Fruit fly (Drosophila melanogaster): ENCODE results near the gene CG14968.

Gene CG14968

dm6 chr3L:3305430-3305829 lies 2.5 kb upstream of the CG14968 start (continued):
- peak; percentile 61 for TF ChIP-seq gem (tag; optimal IDR thresholded peaks at IDR 0.05)
- TF ChIP-seq sc (optimal IDR thresholded peaks at IDR 0.05): no peak
- TF ChIP-seq sc (GFP tag; optimal IDR thresholded peaks at IDR 0.05): peak; percentile 61
- no peak for TF ChIP-seq CG8281 (tag; optimal IDR thresholded peaks at IDR 0.05)
- no peak for TF ChIP-seq D (optimal IDR thresholded peaks at IDR 0.05)
- peak; percentile 15 for TF ChIP-seq D (GFP tag; optimal IDR thresholded peaks at IDR 0.05)
- TF ChIP-seq Ets65A (GFP tag): no peak
- TF ChIP-seq CG12155 (GFP tag; optimal IDR thresholded peaks at IDR 0.05): no peak
- TF ChIP-seq zf30C (GFP tag; optimal IDR thresholded peaks at IDR 0.05): no peak
- TF ChIP-seq CG3281 (GFP tag; optimal IDR thresholded peaks at IDR 0.05): peak; percentile 55
- TF ChIP-seq CG13894 (tag; optimal IDR thresholded peaks at IDR 0.05): no peak
- TF ChIP-seq CG7839 (tag; optimal IDR thresholded peaks at IDR 0.05): peak; percentile 14
- TF ChIP-seq CG6813 (GFP tag; optimal IDR thresholded peaks at IDR 0.05): peak; percentile 67
- no peak for TF ChIP-seq CG32772 (GFP tag; IDR thresholded peaks at IDR 0.05)
- TF ChIP-seq CG1602 (GFP tag; optimal IDR thresholded peaks at IDR 0.05): no peak
- peak; percentile 28 for TF ChIP-seq CG18619 (GFP tag; optimal IDR thresholded peaks at IDR 0.05)
- peak; percentile 37 for TF ChIP-seq unpg (GFP tag; optimal IDR thresholded peaks at IDR 0.05)
- TF ChIP-seq CG14050 (GFP tag; IDR thresholded peaks at IDR 0.05): no peak
- no peak for TF ChIP-seq Adf1 (GFP tag; IDR thresholded peaks at IDR 0.05)
- TF ChIP-seq row (GFP tag; IDR thresholded peaks at IDR 0.05): no peak
- no peak for TF ChIP-seq eyg (GFP tag; optimal IDR thresholded peaks at IDR 0.05)
- peak; percentile 43; the same call in 2 of the 3 replicates for TF ChIP-seq so (GFP tag; IDR thresholded peaks at IDR 0.05)
- no peak for TF ChIP-seq lov (optimal IDR thresholded peaks at IDR 0.05)
- 0 out of 3 replicates have a peak, but pooled peaks have one; percentile 12 for TF ChIP-seq lov (GFP tag; IDR thresholded peaks at IDR 0.05)
- no peak for TF ChIP-seq Ssrp (tag; optimal IDR thresholded peaks at IDR 0.05)
- no peak for TF ChIP-seq wdn (GFP tag; IDR thresholded peaks at IDR 0.05)
- peak; percentile 50 for TF ChIP-seq bab2 (GFP tag; optimal IDR thresholded peaks at IDR 0.05)
- TF ChIP-seq CG10979 (tag; optimal IDR thresholded peaks at IDR 0.05): peak; percentile 39
- peak; percentile 22 for TF ChIP-seq CG31388 (GFP tag; optimal IDR thresholded peaks at IDR 0.05)
- TF ChIP-seq Jarid2 (GFP tag; optimal IDR thresholded peaks at IDR 0.05): peak; percentile 25
- TF ChIP-seq CG7987 (GFP tag; optimal IDR thresholded peaks at IDR 0.05): peak; percentile 67
- peak; percentile 30 for TF ChIP-seq odd (GFP tag; optimal IDR thresholded peaks at IDR 0.05)
- no peak for TF ChIP-seq CG34376 (GFP tag; optimal IDR thresholded peaks at IDR 0.05)
- peak; percentile 79 for TF ChIP-seq PHDP (tag; optimal IDR thresholded peaks at IDR 0.05)
- TF ChIP-seq gsb-n (tag; optimal IDR thresholded peaks at IDR 0.05): peak; percentile 30
- no peak for TF ChIP-seq CG11247 (GFP tag; IDR thresholded peaks at IDR 0.05)
- no peak for TF ChIP-seq Elba2 (GFP tag; optimal IDR thresholded peaks at IDR 0.05)
- peak; percentile 94 for TF ChIP-seq Med (GFP tag)
- TF ChIP-seq C15 (GFP tag; IDR thresholded peaks at IDR 0.05): no peak
- TF ChIP-seq onecut (GFP tag; IDR thresholded peaks at IDR 0.05): no peak
- no peak for TF ChIP-seq az2 (GFP tag; optimal IDR thresholded peaks at IDR 0.05)
- TF ChIP-seq sr (GFP tag; IDR thresholded peaks at IDR 0.05): no peak
- TF ChIP-seq slou (GFP tag; optimal IDR thresholded peaks at IDR 0.05): no peak
- no peak for TF ChIP-seq mam (GFP tag; optimal IDR thresholded peaks at IDR 0.05)
- TF ChIP-seq grau (tag; optimal IDR thresholded peaks at IDR 0.05): peak; percentile 25
- TF ChIP-seq CG32532 (GFP tag; IDR thresholded peaks at IDR 0.05): no peak
- TF ChIP-seq dpn (GFP tag; optimal IDR thresholded peaks at IDR 0.05): peak; percentile 14 to 46
- no peak for TF ChIP-seq prd (optimal IDR thresholded peaks at IDR 0.05)
- TF ChIP-seq prd (GFP tag; IDR thresholded peaks at IDR 0.05): no peak
- TF ChIP-seq Pdp1 (GFP tag; optimal IDR thresholded peaks at IDR 0.05): peak in 1 of 2 experiments; percentile 38
- peak; percentile 40 for TF ChIP-seq CG4820 (GFP tag; optimal IDR thresholded peaks at IDR 0.05)
- TF ChIP-seq CG12391 (tag; optimal IDR thresholded peaks at IDR 0.05): peak; percentile 6
- peak; percentile 21 for TF ChIP-seq btn (GFP tag; optimal IDR thresholded peaks at IDR 0.05)

Measured in whole organism, embryonic.